Fruit fly (Drosophila melanogaster): Measurements from ENCODE around the gene mRpS18B.
A peak's percentile ranks its signal among the peaks of the same experiment; 100 is the strongest.

DNA sequence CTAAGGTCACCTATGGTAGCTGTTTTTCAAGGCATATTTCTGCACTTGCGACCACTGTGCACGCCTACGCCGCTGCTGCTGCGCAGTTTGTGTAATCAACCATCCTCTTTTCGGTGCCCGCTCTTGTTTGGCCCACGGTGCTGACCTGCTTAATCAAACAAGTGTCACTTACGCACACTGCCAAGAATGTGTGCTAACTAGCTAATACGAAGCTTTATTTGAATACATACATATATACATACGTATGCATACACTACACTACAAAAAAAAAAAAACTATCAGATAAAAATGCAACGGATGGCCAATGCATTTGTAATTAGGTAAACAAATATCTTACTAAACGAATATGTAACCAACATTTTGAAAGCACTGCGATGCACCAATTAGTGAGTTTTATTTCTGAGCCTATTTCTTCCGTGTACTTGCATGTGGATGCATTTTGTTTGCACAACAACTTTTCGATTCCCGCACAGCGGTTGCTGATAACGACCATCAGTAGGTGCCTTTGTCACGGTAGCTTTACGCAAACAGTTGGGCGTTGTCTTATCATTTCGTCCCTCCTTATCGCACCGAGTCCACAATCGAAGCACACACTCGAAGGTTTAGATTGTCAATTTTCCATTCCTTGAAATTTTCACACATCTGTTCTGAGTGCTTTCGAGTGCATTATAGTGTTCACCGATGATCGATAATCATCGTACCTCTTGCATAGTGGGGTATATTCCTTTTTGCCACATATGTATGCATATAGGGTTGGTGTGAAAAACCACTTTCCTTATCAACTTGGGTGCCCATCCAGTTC, 10.6 kb downstream of the mRpS18B start:
- no peak for TF ChIP-seq dl (GFP tag; optimal IDR thresholded peaks at IDR 0.05; ENCODE audit: insufficient read depth in 1 of 2, partially characterized antibody in 2 of 2)
- no peak for TF ChIP-seq usp (GFP tag; optimal IDR thresholded peaks at IDR 0.05)
- TF ChIP-seq Rel (GFP tag; optimal IDR thresholded peaks at IDR 0.05): peak; percentile 50
- TF ChIP-seq Rel (tag; optimal IDR thresholded peaks at IDR 0.05): peak; percentile 48
- no peak for TF ChIP-seq Abd-B (GFP tag; optimal IDR thresholded peaks at IDR 0.05)
- TF ChIP-seq psq (GFP tag; optimal IDR thresholded peaks at IDR 0.05): peak; percentile 88
- peak; percentile 94 for TF ChIP-seq brk (GFP tag; optimal IDR thresholded peaks at IDR 0.05)
- no peak for TF ChIP-seq N (GFP tag; optimal IDR thresholded peaks at IDR 0.05)
- no peak for TF ChIP-seq CG9705 (GFP tag; optimal IDR thresholded peaks at IDR 0.05)
- TF ChIP-seq pan (optimal IDR thresholded peaks at IDR 0.05): no peak
- peak; percentile 32 for TF ChIP-seq Dfd (GFP tag; optimal IDR thresholded peaks at IDR 0.05)
- peak; percentile 93 for TF ChIP-seq OdsH (GFP tag; optimal IDR thresholded peaks at IDR 0.05)

Measured in whole organism, wandering third instar larva.